Worm (Caenorhabditis elegans) whole organism, L2 larva: ENCODE measurements around the gene smg-9.
A peak's percentile ranks its signal among the peaks of the same experiment; 100 is the strongest.

Source experiments
- C34F6.9 ChIP-seq: fragments of 150-350 bp; optimal IDR thresholded peaks from 2 replicates; lab custom pipeline; 2014; ENCODE audit warnings: missing biosample characterization, missing genetic modification characterization
- F13H6.1 ChIP-seq: sonication (generic microtip); optimal IDR thresholded peaks from 2 replicates; lab custom pipeline; 2016; ENCODE audit warnings: missing genetic modification characterization, missing compliant biosample characterization
- R02D3.7 ChIP-seq: fragments of 150-350 bp; optimal IDR thresholded peaks from 2 replicates; lab custom pipeline; 2014; ENCODE audit warnings: missing biosample characterization, missing genetic modification characterization
- Y55F3AM.14 ChIP-seq: fragments of 200-800 bp; sonication (Bioruptor generic); optimal IDR thresholded peaks from 2 replicates; lab custom pipeline; 2018; ENCODE audit warnings: mild to moderate bottlenecking, missing genetic modification characterization, missing compliant biosample characterization
- alr-1 ChIP-seq: fragments of 150-350 bp; optimal IDR thresholded peaks from 2 replicates; lab custom pipeline; 2014; ENCODE audit warnings: missing biosample characterization, missing genetic modification characterization
- aly-2 ChIP-seq: fragments of 150-350 bp; optimal IDR thresholded peaks from 2 replicates; lab custom pipeline; 2014; ENCODE audit warnings: missing biosample characterization, missing genetic modification characterization
- ama-1 ChIP-seq: fragments of 150-350 bp; optimal IDR thresholded peaks from 2 replicates; lab custom pipeline; 2018; ENCODE audit warnings: inconsistent platforms
- blmp-1 ChIP-seq: sonication (generic microtip); optimal IDR thresholded peaks from 2 replicates; lab custom pipeline; 2017; ENCODE audit warnings: missing genetic modification characterization, mild to moderate bottlenecking, missing compliant biosample characterization, antibody characterized with exemption, moderate library complexity; ENCODE audit not compliant: insufficient read depth
- ceh-16 ChIP-seq: fragments of 150-350 bp; optimal IDR thresholded peaks from 2 replicates; lab custom pipeline; 2014; ENCODE audit warnings: missing biosample characterization, missing genetic modification characterization
- ceh-82 ChIP-seq: fragments of 150-350 bp; optimal IDR thresholded peaks from 2 replicates; lab custom pipeline; 2014; ENCODE audit warnings: missing biosample characterization, missing genetic modification characterization
- crh-2 ChIP-seq: sonication (generic microtip); optimal IDR thresholded peaks from 2 replicates; lab custom pipeline; 2017; ENCODE audit warnings: missing biosample characterization, missing genetic modification characterization
- egl-27 ChIP-seq: sonication (generic microtip); optimal IDR thresholded peaks from 3 replicates; lab custom pipeline; 2017; ENCODE audit warnings: missing biosample characterization, missing genetic modification reagents, missing genetic modification characterization
- elt-1 ChIP-seq: fragments of 150-350 bp; optimal IDR thresholded peaks from 2 replicates; lab custom pipeline; 2014; ENCODE audit warnings: missing biosample characterization, missing genetic modification characterization
- fos-1 ChIP-seq: fragments of 150-350 bp; optimal IDR thresholded peaks from 2 replicates; lab custom pipeline; 2014; ENCODE audit warnings: missing biosample characterization, missing genetic modification characterization
- gmeb-1 ChIP-seq: fragments of 150-350 bp; optimal IDR thresholded peaks from 2 replicates; lab custom pipeline; 2014; ENCODE audit warnings: missing biosample characterization, missing genetic modification characterization
- lin-11 ChIP-seq: fragments of 150-350 bp; sonication (generic microtip); optimal IDR thresholded peaks from 2 replicates; lab custom pipeline; 2014; ENCODE audit warnings: missing biosample characterization, missing genetic modification characterization, inconsistent platforms, mixed read lengths
- lin-13 ChIP-seq: fragments of 150-350 bp; optimal IDR thresholded peaks from 2 replicates; lab custom pipeline; 2014; ENCODE audit warnings: missing biosample characterization, missing genetic modification reagents, missing genetic modification characterization
- lsy-2 ChIP-seq, 2 experiments: fragments of 150-350 bp in 1 of 2; sonication (generic microtip) in 1 of 2; optimal IDR thresholded peaks; 2 replicates each; lab custom pipeline; 2014 to 2017; ENCODE audit warnings: missing biosample characterization in 2 of 2, missing genetic modification characterization in 2 of 2
- mab-5 ChIP-seq: fragments of 150-350 bp; optimal IDR thresholded peaks from 2 replicates; lab custom pipeline; 2014; ENCODE audit warnings: missing biosample characterization, missing genetic modification characterization
- mbf-1 ChIP-seq: sonication (generic microtip); optimal IDR thresholded peaks from 2 replicates; lab custom pipeline; 2017; ENCODE audit warnings: missing biosample characterization, missing genetic modification characterization
- mdl-1 ChIP-seq, 2 experiments: fragments of 150-350 bp in 1 of 2; sonication (generic microtip) in 1 of 2; optimal IDR thresholded peaks; 2 replicates each; lab custom pipeline; 2017; ENCODE audit warnings: missing biosample characterization in 2 of 2, missing genetic modification characterization in 2 of 2
- nhr-10 ChIP-seq: sonication (generic microtip); optimal IDR thresholded peaks from 2 replicates; lab custom pipeline; 2017; ENCODE audit warnings: missing biosample characterization, missing genetic modification characterization
- nhr-12 ChIP-seq: fragments of 150-350 bp; optimal IDR thresholded peaks from 2 replicates; lab custom pipeline; 2014; ENCODE audit warnings: missing biosample characterization, missing genetic modification characterization
- nhr-129 ChIP-seq: fragments of 150-350 bp; optimal IDR thresholded peaks from 2 replicates; lab custom pipeline; 2014; ENCODE audit warnings: missing biosample characterization, missing genetic modification characterization
- nhr-23 ChIP-seq: fragments of 150-350 bp; optimal IDR thresholded peaks from 2 replicates; lab custom pipeline; 2014; ENCODE audit warnings: missing biosample characterization, missing genetic modification reagents, missing genetic modification characterization
- nhr-237 ChIP-seq: fragments of 150-350 bp; optimal IDR thresholded peaks from 2 replicates; lab custom pipeline; 2014; ENCODE audit warnings: missing biosample characterization, missing genetic modification characterization
- nhr-25 ChIP-seq: fragments of 150-350 bp; sonication (generic microtip); optimal IDR thresholded peaks from 3 replicates; lab custom pipeline; 2014; ENCODE audit warnings: missing biosample characterization, missing genetic modification characterization
- nhr-6 ChIP-seq: fragments of 150-350 bp; optimal IDR thresholded peaks from 2 replicates; lab custom pipeline; 2014; ENCODE audit warnings: missing biosample characterization, missing genetic modification characterization
- nhr-77 ChIP-seq: fragments of 150-350 bp; optimal IDR thresholded peaks from 2 replicates; lab custom pipeline; 2014; ENCODE audit warnings: missing biosample characterization, missing genetic modification characterization
- peb-1 ChIP-seq: fragments of 150-350 bp; optimal IDR thresholded peaks from 2 replicates; lab custom pipeline; 2014; ENCODE audit warnings: missing biosample characterization, missing genetic modification characterization
- sem-4 ChIP-seq: fragments of 150-350 bp; optimal IDR thresholded peaks from 2 replicates; lab custom pipeline; 2014; ENCODE audit warnings: missing biosample characterization, missing genetic modification reagents, missing genetic modification characterization
- skn-1 ChIP-seq: sonication (generic microtip); optimal IDR thresholded peaks from 2 replicates; lab custom pipeline; 2017; ENCODE audit warnings: missing biosample characterization, missing genetic modification characterization
- sma-3 ChIP-seq: sonication (generic microtip); optimal IDR thresholded peaks from 2 replicates; lab custom pipeline; 2016; ENCODE audit warnings: missing genetic modification reagents, missing genetic modification characterization, missing compliant biosample characterization
- sma-9 ChIP-seq, 2 experiments: fragments of 150-350 bp in 1 of 2; sonication (generic microtip) in 1 of 2; optimal IDR thresholded peaks; 2 replicates each; lab custom pipeline; 2014 to 2016; ENCODE audit warnings: missing genetic modification characterization in 2 of 2, mild to moderate bottlenecking in 1 of 2, missing biosample characterization in 1 of 2, missing compliant biosample characterization in 1 of 2, missing genetic modification reagents in 1 of 2, moderate library complexity in 1 of 2
- snpc-4 ChIP-seq: fragments of 150-350 bp; optimal IDR thresholded peaks from 2 replicates; lab custom pipeline; 2014; ENCODE audit warnings: missing biosample characterization, missing genetic modification characterization
- unc-55 ChIP-seq: fragments of 150-350 bp; sonication (generic microtip); optimal IDR thresholded peaks from 3 replicates; lab custom pipeline; 2014; ENCODE audit warnings: missing biosample characterization, missing genetic modification reagents, missing genetic modification characterization
- zag-1 ChIP-seq: fragments of 150-350 bp; optimal IDR thresholded peaks from 2 replicates; lab custom pipeline; 2014; ENCODE audit warnings: missing biosample characterization, missing genetic modification characterization
- ztf-1 ChIP-seq: fragments of 200-800 bp; sonication (Bioruptor generic); conservative IDR thresholded peaks from 2 replicates; pipeline ENCODE4 v1.3.6; 2022; ENCODE audit warnings: missing genetic modification characterization, missing compliant biosample characterization
- ztf-11 ChIP-seq: sonication (generic microtip); optimal IDR thresholded peaks from 2 replicates; lab custom pipeline; 2017; ENCODE audit warnings: missing biosample characterization, missing genetic modification characterization

smg-9 gene

DNA sequence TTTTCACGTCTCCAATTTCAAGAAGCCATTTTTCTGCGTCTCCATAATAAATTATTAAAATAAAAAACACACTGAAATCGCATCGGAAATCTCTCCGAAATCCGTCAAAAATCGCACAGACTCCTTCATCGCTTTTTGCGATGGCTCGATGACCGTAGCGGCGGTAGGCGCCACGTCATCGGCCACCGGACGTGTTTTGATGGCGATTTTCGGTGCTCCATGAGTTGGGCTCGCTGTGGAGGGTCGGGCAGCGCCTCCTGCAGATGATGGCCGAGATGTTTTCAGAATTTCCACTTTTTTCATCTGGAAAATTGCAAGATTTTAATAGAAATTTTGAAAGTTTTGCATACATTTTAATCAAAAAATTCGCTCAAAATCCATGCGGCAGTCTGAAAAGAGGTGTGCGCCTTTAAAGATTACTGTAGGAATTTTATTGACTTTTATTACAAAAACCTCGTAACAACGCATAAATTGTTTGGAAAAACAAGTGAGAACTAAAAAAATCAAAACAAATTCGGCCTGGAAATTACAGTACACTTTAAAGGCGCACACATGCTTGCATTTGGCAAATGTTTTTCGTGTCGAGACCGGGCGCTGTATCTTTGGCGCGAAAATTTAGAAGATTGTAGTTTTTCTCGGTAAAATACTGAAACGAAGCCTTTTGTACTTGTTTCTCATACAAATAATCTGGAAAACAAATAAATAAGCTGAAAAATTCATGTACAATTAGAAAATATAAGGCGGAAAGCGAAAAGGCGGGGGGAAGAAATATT, at the start of gene smg-9:
Gene smg-9 (minus strand): TSS at position 663 of the 773 bp plus-strand sequence.
- TF ChIP-seq nhr-25 (tag; lab: Kevin White, UChicago): no peak
- no peak for TF ChIP-seq alr-1 (tag; lab: Kevin White, UChicago)
- no peak for TF ChIP-seq nhr-23
- TF ChIP-seq aly-2: no peak
- no peak for TF ChIP-seq nhr-10 (tag; lab: Kevin White, UChicago)
- TF ChIP-seq blmp-1 (tag; lab: Kevin White, UChicago): no peak

DNA sequence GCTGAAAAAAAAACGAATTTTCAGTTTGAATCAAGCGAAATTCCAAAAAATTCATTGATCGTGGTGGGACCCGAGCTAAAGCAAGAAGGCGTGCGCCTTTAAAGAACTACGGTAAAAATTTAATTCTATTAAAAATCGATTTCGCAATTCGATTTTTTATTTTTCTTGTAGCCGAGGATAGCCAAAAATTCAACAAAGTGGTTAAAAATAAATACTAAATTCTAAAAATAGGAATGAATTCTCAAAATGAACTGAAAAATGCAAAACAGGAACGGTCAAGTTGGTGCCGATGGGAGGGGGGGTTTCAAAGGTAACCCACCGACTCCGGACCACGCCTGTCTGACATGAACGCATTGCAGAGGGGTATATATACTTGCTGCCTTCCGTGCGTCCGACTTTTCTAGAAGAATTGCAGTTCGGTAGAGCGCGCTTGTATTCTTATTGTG, 48.5 kb upstream of the smg-9 start:
- TF ChIP-seq mbf-1 (tag; lab: Kevin White, UChicago): no peak
- TF ChIP-seq nhr-237: no peak
- peak; percentile 36 for TF ChIP-seq ama-1
- peak; percentile 62 for TF ChIP-seq unc-55 (GFP tag; lab: Kevin White, UChicago)
- TF ChIP-seq sma-3: peak; percentile 6
- TF ChIP-seq mdl-1 (tag; optimal IDR thresholded peaks at IDR 0.05; lab: Kevin White, UChicago): no peak
- no peak for TF ChIP-seq nhr-10 (tag; lab: Kevin White, UChicago)
- TF ChIP-seq sma-9 (GFP tag; optimal IDR thresholded peaks at IDR 0.05; lab: Kevin White, UChicago): peak; percentile 48
- TF ChIP-seq sma-9 (tag; optimal IDR thresholded peaks at IDR 0.05; lab: Kevin White, UChicago): no peak
- peak; percentile 22 for TF ChIP-seq F13H6.1
- no peak for TF ChIP-seq aly-2
- no peak for TF ChIP-seq egl-27 (tag; lab: Kevin White, UChicago)
- TF ChIP-seq lin-13 (GFP tag; lab: Kevin White, UChicago): peak; percentile 33
- no peak for TF ChIP-seq ztf-11 (tag; lab: Kevin White, UChicago)
- no peak for TF ChIP-seq nhr-77
- TF ChIP-seq peb-1: no peak
- TF ChIP-seq sem-4 (tag; lab: Kevin White, UChicago): peak; percentile 57
- no peak for TF ChIP-seq ceh-16 (tag; lab: Kevin White, UChicago)
- TF ChIP-seq snpc-4 (tag; lab: Kevin White, UChicago): peak; percentile 97
- no peak for TF ChIP-seq R02D3.7
- TF ChIP-seq fos-1 (tag; lab: Kevin White, UChicago): peak; percentile 11
- no peak for TF ChIP-seq Y55F3AM.14
- no peak for TF ChIP-seq ceh-82
- peak; percentile 48 for TF ChIP-seq lin-11 (tag; lab: Kevin White, UChicago)
- TF ChIP-seq nhr-25 (tag; lab: Kevin White, UChicago): no peak
- TF ChIP-seq gmeb-1: peak; percentile 30
- peak in 1 of 2 experiments; percentile 63 for TF ChIP-seq lsy-2 (tag; optimal IDR thresholded peaks at IDR 0.05; lab: Kevin White, UChicago)
- no peak for TF ChIP-seq mab-5 (tag; lab: Kevin White, UChicago)
- TF ChIP-seq crh-2 (tag; lab: Kevin White, UChicago): peak; percentile 54
- no peak for TF ChIP-seq nhr-6 (tag; lab: Kevin White, UChicago)

DNA sequence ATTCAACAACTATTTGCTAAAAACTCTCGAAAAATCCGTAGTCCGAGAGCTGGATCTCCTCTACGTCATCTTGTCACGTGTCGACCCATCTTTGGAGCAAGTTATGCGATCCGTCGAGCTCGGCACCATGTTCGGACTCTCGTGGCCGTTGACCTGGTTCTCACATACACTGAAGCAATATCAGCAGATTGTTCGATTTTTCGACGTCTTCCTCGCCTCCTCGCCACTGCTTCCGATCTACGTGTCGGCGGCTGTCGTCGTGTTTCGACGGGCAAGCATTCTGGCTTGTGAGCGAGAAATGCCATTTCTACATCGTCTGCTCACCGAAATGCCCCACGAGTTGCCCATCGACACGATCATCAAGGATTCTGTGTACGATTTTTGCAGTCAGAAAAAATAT, 46.7 kb upstream of the smg-9 start:
- no peak for TF ChIP-seq ama-1
- no peak for TF ChIP-seq blmp-1 (tag; lab: Kevin White, UChicago)
- TF ChIP-seq nhr-6 (tag; lab: Kevin White, UChicago): no peak
- TF ChIP-seq crh-2 (tag; lab: Kevin White, UChicago): no peak
- TF ChIP-seq ztf-1 (GFP tag; lab: Robert Waterston, UW): no peak
- TF ChIP-seq gmeb-1: no peak

DNA sequence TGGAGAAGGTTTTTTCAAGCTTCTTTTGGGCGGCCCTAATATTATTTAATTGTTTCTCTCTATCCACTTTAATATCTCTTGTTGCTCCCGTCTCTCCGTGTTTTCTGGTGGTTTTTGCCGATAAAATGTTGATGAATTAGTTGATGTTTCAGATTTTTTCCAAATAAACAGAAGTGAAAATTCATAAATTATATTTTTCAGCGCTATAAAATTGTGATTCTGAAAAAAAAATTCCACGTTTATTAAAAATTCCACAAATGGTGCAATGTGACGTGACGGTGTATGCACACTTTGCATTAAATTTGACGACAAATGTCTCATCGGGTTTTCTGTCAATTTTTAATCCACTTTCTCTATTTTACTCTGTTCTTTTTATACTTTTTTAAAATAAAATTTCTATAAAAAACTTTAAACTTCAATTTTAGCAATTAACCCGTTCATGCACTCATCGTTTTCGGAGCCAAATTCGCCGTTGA, 45.4 kb upstream of the smg-9 start, which contains the start of gene tbc-20:
Gene tbc-20 (plus strand): TSS at position 426 of the 476 bp plus-strand sequence.
- TF ChIP-seq aly-2 (no peak), ztf-1 (GFP tag; lab: Robert Waterston, UW) (no peak), nhr-12 (tag; lab: Kevin White, UChicago) (no peak), gmeb-1 (peak; percentile 16), sem-4 (tag; lab: Kevin White, UChicago) (peak; percentile 18), Y55F3AM.14 (no peak), crh-2 (tag; lab: Kevin White, UChicago) (peak; percentile 40), nhr-23 (no peak), ztf-11 (tag; lab: Kevin White, UChicago) (no peak), mdl-1 (tag; optimal IDR thresholded peaks at IDR 0.05; lab: Kevin White, UChicago) (no peak), alr-1 (tag; lab: Kevin White, UChicago) (no peak), unc-55 (GFP tag; lab: Kevin White, UChicago) (peak; percentile 51), zag-1 (tag; lab: Kevin White, UChicago) (no peak), ceh-16 (tag; lab: Kevin White, UChicago) (no peak), nhr-129 (no peak), nhr-25 (tag; lab: Kevin White, UChicago) (peak; percentile 29), egl-27 (tag; lab: Kevin White, UChicago) (no peak), nhr-237 (no peak), lin-13 (GFP tag; lab: Kevin White, UChicago) (peak; percentile 20), elt-1 (tag; lab: Kevin White, UChicago) (no peak), C34F6.9 (peak; percentile 44), sma-9 (GFP tag; optimal IDR thresholded peaks at IDR 0.05; lab: Kevin White, UChicago) (peak; percentile 20), sma-9 (tag; optimal IDR thresholded peaks at IDR 0.05; lab: Kevin White, UChicago) (no peak), nhr-77 (peak; percentile 25), skn-1 (no peak), snpc-4 (tag; lab: Kevin White, UChicago) (no peak), sma-3 (peak; percentile 20), nhr-10 (tag; lab: Kevin White, UChicago) (no peak), lsy-2 (tag; optimal IDR thresholded peaks at IDR 0.05; lab: Kevin White, UChicago) (peak in 1 of 2 experiments; percentile 54)
